Worm (Caenorhabditis elegans) whole organism, early embryonic: ENCODE measurements around the gene W09C2.7.

ENCODE experiments used
- ama-1 ChIP-seq: fragments of 150-350 bp; optimal IDR thresholded peaks from 2 replicates; lab custom pipeline; 2014
- flt-1 ChIP-seq: fragments of 200-800 bp; sonication (Bioruptor generic); IDR thresholded peaks from 2 replicates; pipeline ENCODE4 v1.3.6; 2022; ENCODE audit warnings: missing genetic modification characterization, missing compliant biosample characterization
- hmbx-1 ChIP-seq: sonication (generic microtip); optimal IDR thresholded peaks from 2 replicates; lab custom pipeline; 2016; ENCODE audit warnings: mild to moderate bottlenecking, missing genetic modification characterization, missing compliant biosample characterization
- hmg-4 ChIP-seq: fragments of 200-800 bp; sonication (Bioruptor generic); optimal IDR thresholded peaks from 2 replicates; lab custom pipeline; 2018; ENCODE audit warnings: mild to moderate bottlenecking, missing genetic modification characterization, missing compliant biosample characterization
- hnd-1 ChIP-seq: sonication (generic microtip); optimal IDR thresholded peaks from 2 replicates; lab custom pipeline; 2016; ENCODE audit warnings: missing genetic modification characterization, missing compliant biosample characterization
- pes-1 ChIP-seq: fragments of 200-800 bp; sonication (Bioruptor generic); IDR thresholded peaks from 2 replicates; pipeline ENCODE4 v1.3.6; 2022; ENCODE audit warnings: missing genetic modification reagents, missing genetic modification characterization, missing compliant biosample characterization
- tbx-11 ChIP-seq: fragments of 200-800 bp; sonication (Bioruptor generic); IDR thresholded peaks from 2 replicates; pipeline ENCODE4 v1.3.6; 2022; ENCODE audit warnings: missing genetic modification characterization, missing compliant biosample characterization

- TF ChIP-seq hnd-1 (tag; lab: Kevin White, UChicago) (no peak), hmg-4 (GFP tag; lab: Kevin White, UChicago) (no peak), pes-1 (GFP tag; lab: Robert Waterston, UW) (no peak), flt-1 (GFP tag; lab: Robert Waterston, UW) (no peak), ama-1 (lab: Kevin White, UChicago) (no peak), hmbx-1 (tag; lab: Kevin White, UChicago) (no peak), tbx-11 (no peak)
Measured at ce11 chrIV:9631579-9631978, 9.4 kb upstream of the W09C2.7 start.
